Fruit fly (Drosophila melanogaster): ENCODE data around the gene Pex1.

DNA sequence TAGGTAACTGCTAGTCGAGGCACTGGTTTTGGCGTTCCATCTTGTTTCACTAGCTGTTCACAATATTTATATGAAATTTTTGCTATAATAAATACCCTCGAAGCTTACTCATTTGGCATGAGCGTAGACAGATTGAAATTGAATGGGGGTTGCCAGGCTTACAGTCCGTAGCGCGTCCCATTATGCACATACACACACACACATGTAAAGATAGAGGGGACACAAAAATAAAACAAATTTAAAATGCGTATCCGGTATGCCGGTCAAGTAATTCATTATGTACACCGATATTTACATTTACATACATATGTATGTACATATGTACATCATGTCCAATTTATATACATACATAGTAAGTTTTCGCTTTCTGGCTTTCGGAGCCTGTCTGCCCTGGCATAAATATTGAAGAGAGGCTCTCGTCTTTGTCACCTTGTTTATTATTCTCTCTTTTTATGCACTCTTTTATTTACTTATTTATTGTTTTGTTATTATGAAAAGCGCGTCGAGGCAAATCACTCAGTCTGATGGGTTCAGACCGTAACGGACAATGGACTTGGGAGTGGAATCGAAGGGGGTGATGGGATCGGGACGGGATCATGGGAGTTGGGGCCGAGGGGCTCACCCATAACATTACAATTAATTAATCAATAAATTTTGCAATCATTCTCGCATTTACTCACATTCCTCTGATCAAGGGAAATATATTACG is 12.3 kb upstream of the Pex1 start:
- TF ChIP-seq CG9948 (tag; optimal IDR thresholded peaks at IDR 0.05) = no peak
- peak; percentile 51; the same call in 2 of the 3 replicates for TF ChIP-seq CG4496 (GFP tag; IDR thresholded peaks at IDR 0.05)
- TF ChIP-seq CG8159 (tag; optimal IDR thresholded peaks at IDR 0.05) = peak; percentile 46
- peak; percentile 45 for TF ChIP-seq CG32121 (GFP tag; IDR thresholded peaks at IDR 0.05)
- peak; percentile 46 for TF ChIP-seq Pif1A (GFP tag; optimal IDR thresholded peaks at IDR 0.05)
- TF ChIP-seq Snoo (tag; optimal IDR thresholded peaks at IDR 0.05) = no peak
- peak; percentile 44 for TF ChIP-seq CG13204 (GFP tag; optimal IDR thresholded peaks at IDR 0.05)
- TF ChIP-seq fd96Ca (GFP tag; IDR thresholded peaks at IDR 0.05) = peak; percentile 68; the same call in 2 of the 3 replicates

All from whole organism, pupa.